1 fruit fly cellular context compared by ENCODE assay signal in genomic region chr3R:10393654-10394367, dm6.
TF ChIP-seq lines count a peak whose summit lies in the region.

No protein-coding gene starts in this region.

TF ChIP-seq in whole organism, embryonic, 481 proteins besides CTCF, POLR2A, EP300 and RAD21 (continued from another document):
- TF ChIP-seq CG17612 (GFP tag; IDR thresholded peaks at IDR 0.05; lab: Robert Waterston, UW) (peak; percentile 14; the same call in 1 of the 2 replicates), Mes4 (GFP tag; optimal IDR thresholded peaks at IDR 0.05; lab: Kevin White, UChicago) (peak; percentile 67), E2f1 (GFP tag; IDR thresholded peaks at IDR 0.05; lab: Robert Waterston, UW) (peak; percentile 85), Sox102F (GFP tag; optimal IDR thresholded peaks at IDR 0.05; lab: Kevin White, UChicago) (peak; percentile 92), disco-r (GFP tag; optimal IDR thresholded peaks at IDR 0.05; lab: Kevin White, UChicago) (peak; percentile 65), CG3995 (GFP tag; optimal IDR thresholded peaks at IDR 0.05; lab: Kevin White, UChicago) (no peak), CG17359 (tag; optimal IDR thresholded peaks at IDR 0.05; lab: Kevin White, UChicago) (peak; percentile 87), unc-4 (GFP tag; IDR thresholded peaks at IDR 0.05; lab: Robert Waterston, UW; ENCODE audit: partially characterized antibody) (no peak)
